Fruit fly (Drosophila melanogaster): Measurements from ENCODE around the gene CG43924.

The CG43924 gene

dm6 chr2L:15752096-15752495, 41.2 kb upstream of the CG43924 start, which contains the start of gene Mtr4 (continued):
- TF ChIP-seq amos (GFP tag; IDR thresholded peaks at IDR 0.05; ENCODE audit: partially characterized antibody) (peak; percentile 24; the same call in 1 of the 2 replicates), wdn (GFP tag; IDR thresholded peaks at IDR 0.05) (no peak), pita (GFP tag; optimal IDR thresholded peaks at IDR 0.05) (no peak), Meics (GFP tag; optimal IDR thresholded peaks at IDR 0.05) (no peak), CG16813 (GFP tag; IDR thresholded peaks at IDR 0.05; ENCODE audit: partially characterized antibody) (peak; percentile 41; the same call in 1 of the 3 replicates), CG34422 (GFP tag; IDR thresholded peaks at IDR 0.05) (no peak; the same call in 2 of the 3 replicates), otp (GFP tag; IDR thresholded peaks at IDR 0.05) (no peak), CG4617 (GFP tag; optimal IDR thresholded peaks at IDR 0.05; ENCODE audit: borderline replicate concordance) (peak; percentile 18), usp (GFP tag; optimal IDR thresholded peaks at IDR 0.05) (no peak), CG7963 (GFP tag; IDR thresholded peaks at IDR 0.05; ENCODE audit: partially characterized antibody) (peak; percentile 33; the same call in 1 of the 3 replicates), pzg (GFP tag; optimal IDR thresholded peaks at IDR 0.05) (peak; percentile 40), GATAe (GFP tag; conservative IDR thresholded peaks at IDR 0.05) (no peak), CG18476 (GFP tag; optimal IDR thresholded peaks at IDR 0.05) (no peak), ato (GFP tag; IDR thresholded peaks at IDR 0.05; ENCODE audit: partially characterized antibody) (peak; percentile 19; the same call in 1 of the 2 replicates), CG6791 (GFP tag; IDR thresholded peaks at IDR 0.05; ENCODE audit: partially characterized antibody) (peak; percentile 44; the same call in 1 of the 3 replicates), B-H2 (GFP tag; optimal IDR thresholded peaks at IDR 0.05) (no peak), CG8089 (GFP tag; optimal IDR thresholded peaks at IDR 0.05) (no peak), YL-1 (GFP tag; optimal IDR thresholded peaks at IDR 0.05) (peak; percentile 42), Spps (tag; optimal IDR thresholded peaks at IDR 0.05) (no peak), Doc3 (GFP tag; IDR thresholded peaks at IDR 0.05; ENCODE audit: partially characterized antibody) (0 out of 3 replicates have a peak, but pooled peaks have one; percentile 34), Mes4 (GFP tag; optimal IDR thresholded peaks at IDR 0.05) (no peak), CG32767 (GFP tag; IDR thresholded peaks at IDR 0.05) (no peak), scrt (GFP tag; optimal IDR thresholded peaks at IDR 0.05) (no peak), CG12236 (GFP tag; optimal IDR thresholded peaks at IDR 0.05) (no peak), CG10543 (GFP tag; optimal IDR thresholded peaks at IDR 0.05) (no peak), nerfin-1 (tag; optimal IDR thresholded peaks at IDR 0.05) (no peak), CG6854 (GFP tag; optimal IDR thresholded peaks at IDR 0.05) (no peak), psq (GFP tag; optimal IDR thresholded peaks at IDR 0.05) (no peak), gem (tag; optimal IDR thresholded peaks at IDR 0.05) (no peak), cas (GFP tag; IDR thresholded peaks at IDR 0.05) (no peak), seq (GFP tag; IDR thresholded peaks at IDR 0.05) (no peak), CG10147 (GFP tag; optimal IDR thresholded peaks at IDR 0.05) (no peak), CG9437 (GFP tag; optimal IDR thresholded peaks at IDR 0.05) (no peak), dm (GFP tag; optimal IDR thresholded peaks at IDR 0.05) (peak; percentile 76), MESR4 (GFP tag; optimal IDR thresholded peaks at IDR 0.05) (peak; percentile 76), row (GFP tag; IDR thresholded peaks at IDR 0.05) (peak; percentile 80), CG6765 (GFP tag; optimal IDR thresholded peaks at IDR 0.05) (no peak), CG31365 (tag; optimal IDR thresholded peaks at IDR 0.05) (no peak), nerfin-2 (GFP tag; IDR thresholded peaks at IDR 0.05; ENCODE audit: partially characterized antibody) (peak; percentile 53; the same call in 1 of the 2 replicates), Nf-YC (tag; optimal IDR thresholded peaks at IDR 0.05) (peak; percentile 18), Dp (GFP tag; optimal IDR thresholded peaks at IDR 0.05) (peak; percentile 35), Dll (GFP tag; IDR thresholded peaks at IDR 0.05; ENCODE audit: partially characterized antibody) (peak; percentile 62), sens-2 (GFP tag; IDR thresholded peaks at IDR 0.05) (no peak), Six4 (GFP tag; optimal IDR thresholded peaks at IDR 0.05) (no peak), bbx (GFP tag; IDR thresholded peaks at IDR 0.05; ENCODE audit: partially characterized antibody) (peak; percentile 67), NfI (GFP tag; optimal IDR thresholded peaks at IDR 0.05) (no peak), CG17568 (GFP tag; optimal IDR thresholded peaks at IDR 0.05) (no peak), Scr (GFP tag; IDR thresholded peaks at IDR 0.05; ENCODE audit: partially characterized antibody) (peak; percentile 48), zf30C (GFP tag; optimal IDR thresholded peaks at IDR 0.05) (no peak)

Data from whole organism, embryonic.